Worm (Caenorhabditis elegans): ENCODE measurements around the gene srh-69.

srh-69 gene

DNA sequence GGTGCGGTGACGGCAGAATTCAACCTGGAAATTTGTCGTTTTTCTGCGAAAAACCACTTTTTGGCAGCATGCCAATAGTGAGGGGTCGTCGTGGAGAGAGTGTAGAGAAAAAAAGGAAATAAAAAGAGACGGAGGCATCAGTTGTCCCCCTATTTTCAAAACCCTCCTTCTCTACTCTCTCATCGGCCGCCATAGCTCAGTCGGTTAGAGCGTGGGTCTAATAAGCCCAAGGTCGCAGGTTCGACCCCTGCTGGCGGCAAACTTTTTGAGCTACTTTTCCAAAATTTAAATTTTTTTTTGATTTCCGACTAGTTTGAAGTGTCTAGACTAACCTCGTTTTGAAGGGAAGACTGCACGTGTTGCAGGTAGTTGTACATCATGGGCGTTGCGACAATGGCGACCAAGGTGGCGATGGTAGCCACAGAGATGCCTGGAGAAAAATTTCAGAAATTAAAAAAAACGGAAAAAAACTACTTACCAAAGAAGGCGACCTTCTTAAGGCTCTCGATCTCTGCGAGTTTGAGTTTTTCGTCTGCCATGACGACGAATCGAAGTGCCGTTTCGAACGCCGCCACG, 19.9 kb downstream of the srh-69 start, which contains the start of gene col-85 (continued):
- peak; percentile 98 for TF ChIP-seq gmeb-2 (tag; optimal IDR thresholded peaks at IDR 0.05)
- peak; percentile 89 for TF ChIP-seq rnt-1 (tag; optimal IDR thresholded peaks at IDR 0.05)
- peak; percentile 94 for TF ChIP-seq pat-9 (tag; optimal IDR thresholded peaks at IDR 0.05)
- peak; percentile 92 for TF ChIP-seq ttx-3 (tag; optimal IDR thresholded peaks at IDR 0.05)
- TF ChIP-seq tbx-2 (tag; optimal IDR thresholded peaks at IDR 0.05): peak; percentile 92
- TF ChIP-seq hlh-6 (tag; optimal IDR thresholded peaks at IDR 0.05): peak; percentile 95
- TF ChIP-seq fax-1 (tag; optimal IDR thresholded peaks at IDR 0.05): peak; percentile 88
- peak; percentile 93 for TF ChIP-seq che-1 (tag; optimal IDR thresholded peaks at IDR 0.05)
- peak; percentile 89 for TF ChIP-seq ref-2 (tag; optimal IDR thresholded peaks at IDR 0.05)
- TF ChIP-seq ztf-16 (tag; optimal IDR thresholded peaks at IDR 0.05): peak; percentile 95
- TF ChIP-seq unc-3 (GFP tag; conservative IDR thresholded peaks at IDR 0.05): peak; percentile 94
- TF ChIP-seq unc-3 (tag; optimal IDR thresholded peaks at IDR 0.05): peak; percentile 94
- TF ChIP-seq eyg-1 (tag; optimal IDR thresholded peaks at IDR 0.05): peak; percentile 68
- TF ChIP-seq nhr-232 (tag; optimal IDR thresholded peaks at IDR 0.05): peak; percentile 85
- TF ChIP-seq odd-2 (tag; optimal IDR thresholded peaks at IDR 0.05): peak; percentile 79
- peak; percentile 94 for TF ChIP-seq pha-2 (tag; optimal IDR thresholded peaks at IDR 0.05)
- TF ChIP-seq lim-6 (tag; optimal IDR thresholded peaks at IDR 0.05): peak; percentile 84
- peak; percentile 86 for TF ChIP-seq ahr-1 (tag; optimal IDR thresholded peaks at IDR 0.05)
- no peak for TF ChIP-seq ama-1 (optimal IDR thresholded peaks at IDR 0.05)
- TF ChIP-seq ceh-34 (tag; optimal IDR thresholded peaks at IDR 0.05): peak; percentile 92
- TF ChIP-seq nhr-11 (tag; optimal IDR thresholded peaks at IDR 0.05): no peak
- TF ChIP-seq fkh-10 (GFP tag; optimal IDR thresholded peaks at IDR 0.05): peak; percentile 52
- TF ChIP-seq ceh-6 (GFP tag; optimal IDR thresholded peaks at IDR 0.05): peak; percentile 91
- no peak for TF ChIP-seq elt-4 (tag; optimal IDR thresholded peaks at IDR 0.05)
- TF ChIP-seq C08G9.2 (tag; optimal IDR thresholded peaks at IDR 0.05): peak; percentile 87
- TF ChIP-seq hlh-8 (tag; optimal IDR thresholded peaks at IDR 0.05): peak; percentile 90
- peak; percentile 94 for TF ChIP-seq ceh-19 (GFP tag; optimal IDR thresholded peaks at IDR 0.05)
- TF ChIP-seq dmd-4 (tag; optimal IDR thresholded peaks at IDR 0.05; ENCODE audit: borderline replicate concordance): peak; percentile 94
- TF ChIP-seq sox-4 (tag; optimal IDR thresholded peaks at IDR 0.05): peak; percentile 97
- TF ChIP-seq ceh-24 (tag; optimal IDR thresholded peaks at IDR 0.05): peak; percentile 90
- peak; percentile 94 for TF ChIP-seq Y22D7AL.16 (tag; optimal IDR thresholded peaks at IDR 0.05)
- TF ChIP-seq ceh-9 (tag; optimal IDR thresholded peaks at IDR 0.05): peak; percentile 93
- peak; percentile 84 for TF ChIP-seq unc-42 (tag; optimal IDR thresholded peaks at IDR 0.05)
- TF ChIP-seq tbx-7 (tag; optimal IDR thresholded peaks at IDR 0.05): peak; percentile 43
- TF ChIP-seq ceh-48 (tag; optimal IDR thresholded peaks at IDR 0.05): peak; percentile 86
- TF ChIP-seq unc-86 (tag; optimal IDR thresholded peaks at IDR 0.05): peak; percentile 84
- peak; percentile 88 for TF ChIP-seq K09A11.1 (tag; optimal IDR thresholded peaks at IDR 0.05; ENCODE audit: insufficient read depth)
- TF ChIP-seq ceh-18 (tag; optimal IDR thresholded peaks at IDR 0.05): peak; percentile 86
- peak; percentile 93 for TF ChIP-seq madf-2 (tag; optimal IDR thresholded peaks at IDR 0.05)

DNA sequence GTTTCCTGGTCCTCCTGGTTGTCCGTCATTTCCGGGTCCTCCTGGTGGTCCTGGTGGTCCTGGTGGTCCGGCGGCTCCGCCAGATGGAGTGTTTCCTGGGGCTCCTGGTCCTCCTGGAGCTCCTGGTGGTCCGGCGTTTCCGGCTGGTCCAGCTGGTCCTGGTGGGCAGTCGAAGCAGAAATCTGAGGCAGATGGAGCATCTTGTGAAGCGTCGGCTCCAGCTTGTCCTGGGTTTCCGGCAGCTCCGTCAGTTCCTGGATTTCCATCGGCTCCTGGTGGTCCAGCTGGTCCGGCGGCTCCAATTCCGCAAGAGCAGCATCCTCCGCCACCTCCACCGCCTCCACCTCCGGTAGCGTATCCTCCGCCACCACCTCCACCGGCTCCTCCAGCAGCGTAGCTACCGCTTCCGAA, 20.4 kb downstream of the srh-69 start:
- TF ChIP-seq hlh-15 (tag; optimal IDR thresholded peaks at IDR 0.05) (no peak), nhr-11 (tag; optimal IDR thresholded peaks at IDR 0.05) (no peak), fkh-6 (tag; optimal IDR thresholded peaks at IDR 0.05) (no peak), pat-9 (tag; optimal IDR thresholded peaks at IDR 0.05) (no peak), pros-1 (tag; optimal IDR thresholded peaks at IDR 0.05) (no peak), dmd-4 (tag; optimal IDR thresholded peaks at IDR 0.05; ENCODE audit: borderline replicate concordance) (no peak)
